Worm (Caenorhabditis elegans): Measurements from ENCODE around the gene T22F3.2.
"Not testable (repeated sequence)": the region's sequence is repeated elsewhere in the genome, so short reads cannot be mapped to it uniquely, and the experiment has no call there.

The T22F3.2 gene

DNA sequence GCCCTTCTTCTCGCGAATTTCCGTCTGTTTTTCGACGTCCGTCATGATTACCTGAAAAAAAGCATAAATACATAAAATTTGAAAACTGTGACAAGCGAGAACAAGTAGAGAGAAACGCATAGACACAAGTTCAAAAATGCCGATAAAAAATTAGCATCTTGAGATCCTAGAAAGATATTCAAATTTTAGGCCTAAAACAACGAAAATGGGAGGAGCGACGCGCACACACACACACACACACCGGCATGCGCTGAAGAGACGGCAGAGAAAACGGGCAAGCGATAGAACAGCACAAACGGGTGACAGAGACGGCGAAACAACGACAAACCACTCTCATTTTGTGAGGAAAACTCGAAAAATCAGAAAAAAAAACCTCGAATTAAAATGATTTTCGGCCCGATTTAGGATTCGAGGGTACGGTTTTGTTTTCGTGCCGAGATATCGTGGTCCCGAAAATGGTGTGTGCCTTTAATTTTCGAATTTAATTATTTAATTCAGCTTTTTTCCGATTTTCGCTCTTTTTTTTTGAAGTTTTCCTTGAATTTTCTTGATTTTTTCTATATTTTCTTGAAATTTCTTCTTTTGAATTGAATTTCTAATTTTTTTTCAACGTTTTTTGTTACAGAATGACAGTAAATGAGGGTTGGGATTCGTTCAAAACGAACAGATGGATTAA lies at the start of gene T22F3.2, which contains the start of gene rpl-11.1:
T22F3.2 (plus strand) TSS at position 626 of the 676 bp plus-strand sequence.
rpl-11.1 (minus strand) TSS at position 51 of the 676 bp plus-strand sequence.
- no peak for TF ChIP-seq dao-5 (tag; optimal IDR thresholded peaks at IDR 0.05)
- no peak for TF ChIP-seq him-1 (tag; optimal IDR thresholded peaks at IDR 0.05)
- no peak for TF ChIP-seq W03F9.2 (tag; optimal IDR thresholded peaks at IDR 0.05)

DNA sequence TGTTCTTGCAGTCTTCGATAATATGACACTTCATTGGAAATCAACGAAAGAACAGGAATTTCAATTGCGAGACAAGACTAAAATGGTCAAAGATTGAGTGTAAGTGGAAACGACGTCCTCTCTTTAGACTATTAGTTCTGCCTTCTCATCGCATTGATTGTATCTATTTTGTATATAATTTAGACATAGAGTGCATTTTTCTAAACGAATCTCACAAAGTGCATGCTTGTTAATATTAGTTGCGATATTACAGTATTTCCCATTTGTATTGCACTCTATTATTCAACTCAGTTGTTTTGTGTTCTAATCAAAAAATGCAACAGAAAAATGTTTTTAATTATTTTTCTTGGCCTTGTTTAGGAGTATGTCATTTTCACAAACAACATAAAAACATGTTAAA lies 48.1 kb upstream of the T22F3.2 start, which contains the start of gene nhr-93:
nhr-93 (minus strand) TSS at position 101 of the 400 bp plus-strand sequence.
- TF ChIP-seq dao-5 (tag; optimal IDR thresholded peaks at IDR 0.05) (no peak), W03F9.2 (tag; optimal IDR thresholded peaks at IDR 0.05) (no peak), him-1 (tag; optimal IDR thresholded peaks at IDR 0.05) (no peak)

DNA sequence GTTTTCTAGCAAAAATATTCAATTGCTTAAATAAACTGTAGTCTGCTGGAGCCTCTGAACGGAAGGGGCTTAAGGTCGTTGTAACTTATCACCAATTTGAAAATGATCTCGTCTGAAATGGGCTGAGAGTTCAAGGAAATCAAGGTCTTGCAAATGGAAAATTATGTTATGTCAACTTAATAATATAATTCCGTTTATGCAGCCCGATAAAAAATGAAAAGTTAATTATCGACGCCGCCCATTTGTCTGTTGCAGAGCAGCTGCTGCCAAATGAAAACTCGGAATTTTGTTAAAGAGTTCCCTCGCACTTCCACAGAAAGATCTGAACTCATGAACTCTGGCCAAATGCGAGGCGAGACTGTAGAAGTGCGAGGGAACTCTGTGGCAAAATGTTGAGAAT lies 45.3 kb upstream of the T22F3.2 start, which contains the start of gene srbc-67:
srbc-67 (minus strand) TSS at position 101 of the 400 bp plus-strand sequence.
- TF ChIP-seq him-1 (tag; optimal IDR thresholded peaks at IDR 0.05) (no peak), dao-5 (tag; optimal IDR thresholded peaks at IDR 0.05) (no peak), W03F9.2 (tag; optimal IDR thresholded peaks at IDR 0.05) (no peak)

DNA sequence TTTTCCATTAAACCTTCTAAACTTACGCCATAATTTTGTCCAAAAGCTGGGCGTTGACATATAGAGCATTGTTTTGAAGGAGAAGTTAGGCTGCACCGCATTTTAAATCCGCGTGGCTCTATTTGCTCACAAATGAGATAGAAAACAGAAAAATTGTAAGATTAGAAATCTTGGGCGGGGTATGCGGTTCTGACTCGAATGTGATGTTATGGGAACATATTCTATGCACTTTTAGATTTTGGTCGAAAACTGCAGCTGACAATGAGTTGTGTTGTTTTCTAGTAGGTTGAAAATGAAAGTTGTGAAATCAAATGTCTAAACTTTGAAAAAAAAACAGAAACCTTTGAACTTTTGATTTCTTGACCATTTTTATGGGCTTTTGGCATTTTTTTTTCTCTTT lies 43.1 kb upstream of the T22F3.2 start, which contains the start of gene nhr-222:
nhr-222 (minus strand) TSS at position 101 of the 400 bp plus-strand sequence.
- TF ChIP-seq him-1 (tag; optimal IDR thresholded peaks at IDR 0.05), result no peak
- no peak for TF ChIP-seq dao-5 (tag; optimal IDR thresholded peaks at IDR 0.05)
- no peak for TF ChIP-seq W03F9.2 (tag; optimal IDR thresholded peaks at IDR 0.05)

DNA sequence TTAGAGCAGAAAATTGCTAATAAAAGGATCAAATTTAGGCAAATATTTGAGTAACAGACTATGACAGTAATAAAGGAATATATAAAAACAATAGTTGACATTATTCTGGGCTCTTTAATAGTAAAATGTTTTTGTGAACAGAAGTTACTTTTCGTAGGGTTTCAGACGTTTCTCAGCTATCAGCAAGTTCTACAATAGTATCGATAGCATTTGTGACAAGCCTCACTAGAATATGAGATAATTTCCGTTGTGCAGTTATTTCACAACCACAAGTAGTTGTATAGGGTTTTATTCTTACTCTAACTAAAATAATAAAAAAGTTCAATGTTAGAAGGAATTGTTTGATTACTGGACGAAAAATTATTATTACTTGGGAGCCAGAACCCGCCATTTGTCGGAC lies 39.9 kb upstream of the T22F3.2 start, which contains the start of gene srbc-68:
srbc-68 (minus strand) TSS at position 101 of the 400 bp plus-strand sequence.
- TF ChIP-seq W03F9.2 (tag; optimal IDR thresholded peaks at IDR 0.05) (no peak), him-1 (tag; optimal IDR thresholded peaks at IDR 0.05) (no peak)

DNA sequence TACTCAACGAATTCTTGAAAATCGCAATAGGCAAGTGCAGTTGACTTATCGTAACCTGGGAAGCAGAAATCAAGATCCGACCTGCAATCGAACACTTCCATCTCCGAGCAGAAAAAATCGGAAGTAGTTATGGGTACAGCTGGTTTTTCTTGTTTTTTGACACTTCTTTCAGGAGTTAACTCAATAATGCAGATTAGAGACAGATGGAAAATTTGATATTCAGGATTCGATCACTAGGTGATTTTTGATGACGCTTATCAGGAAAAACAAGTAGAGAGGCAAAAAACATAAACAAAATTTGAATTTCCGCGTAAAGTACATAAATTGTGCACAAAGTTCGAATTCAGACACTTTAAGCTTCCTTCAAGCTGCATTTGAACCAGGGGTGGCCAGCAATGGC lies 37.6 kb upstream of the T22F3.2 start, which contains the start of gene srw-130:
srw-130 (minus strand) TSS at position 101 of the 400 bp plus-strand sequence.
- TF ChIP-seq W03F9.2 (tag; optimal IDR thresholded peaks at IDR 0.05), result no peak
- no peak for TF ChIP-seq dao-5 (tag; optimal IDR thresholded peaks at IDR 0.05)
- TF ChIP-seq him-1 (tag; optimal IDR thresholded peaks at IDR 0.05), result no peak

DNA sequence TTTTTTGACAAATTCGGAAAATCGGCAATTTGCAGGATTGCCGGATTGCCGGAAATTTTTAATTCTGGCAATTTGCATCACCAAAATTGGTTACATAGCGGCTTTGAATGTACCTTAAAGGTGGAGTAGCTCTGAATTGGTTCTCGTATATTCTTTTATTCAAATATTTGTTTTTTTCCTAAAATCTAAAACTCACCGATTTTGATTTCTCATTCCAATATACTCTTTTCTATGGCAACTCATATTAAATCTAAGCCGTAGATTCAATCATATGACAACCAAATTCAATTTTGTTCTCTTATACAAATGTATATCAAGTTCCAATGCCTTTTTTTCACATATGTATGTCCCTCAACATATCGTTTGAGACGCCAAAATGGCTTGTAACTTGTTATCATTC lies 36.9 kb upstream of the T22F3.2 start, which contains the start of gene sri-21:
sri-21 (plus strand) TSS at position 301 of the 400 bp plus-strand sequence.
- TF ChIP-seq W03F9.2 (tag; optimal IDR thresholded peaks at IDR 0.05) (no peak), dao-5 (tag; optimal IDR thresholded peaks at IDR 0.05) (no peak), him-1 (tag; optimal IDR thresholded peaks at IDR 0.05) (no peak)

DNA sequence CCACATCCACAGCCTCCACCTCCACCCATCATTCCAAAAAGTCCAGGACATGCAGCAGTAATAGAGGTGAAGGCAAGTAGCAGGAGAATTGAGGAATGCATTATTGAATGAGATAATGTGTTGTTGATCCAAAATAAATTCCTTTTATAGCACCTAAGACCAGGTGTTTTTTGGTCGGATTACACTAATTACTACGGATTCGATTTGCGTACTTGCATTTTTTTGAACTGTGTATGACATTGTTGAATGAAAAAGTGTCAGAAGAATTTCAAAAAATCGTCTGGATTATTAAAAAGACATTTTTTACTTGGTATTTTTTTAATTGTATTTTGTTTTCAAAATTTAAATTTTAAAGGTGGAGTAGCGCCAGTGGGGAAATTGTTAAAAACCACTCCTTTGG lies 34.7 kb upstream of the T22F3.2 start, which contains the start of gene grl-28:
grl-28 (minus strand) TSS at position 101 of the 400 bp plus-strand sequence.
- no peak for TF ChIP-seq him-1 (tag; optimal IDR thresholded peaks at IDR 0.05)
- TF ChIP-seq dao-5 (tag; optimal IDR thresholded peaks at IDR 0.05), result no peak
- TF ChIP-seq W03F9.2 (tag; optimal IDR thresholded peaks at IDR 0.05), result no peak

DNA sequence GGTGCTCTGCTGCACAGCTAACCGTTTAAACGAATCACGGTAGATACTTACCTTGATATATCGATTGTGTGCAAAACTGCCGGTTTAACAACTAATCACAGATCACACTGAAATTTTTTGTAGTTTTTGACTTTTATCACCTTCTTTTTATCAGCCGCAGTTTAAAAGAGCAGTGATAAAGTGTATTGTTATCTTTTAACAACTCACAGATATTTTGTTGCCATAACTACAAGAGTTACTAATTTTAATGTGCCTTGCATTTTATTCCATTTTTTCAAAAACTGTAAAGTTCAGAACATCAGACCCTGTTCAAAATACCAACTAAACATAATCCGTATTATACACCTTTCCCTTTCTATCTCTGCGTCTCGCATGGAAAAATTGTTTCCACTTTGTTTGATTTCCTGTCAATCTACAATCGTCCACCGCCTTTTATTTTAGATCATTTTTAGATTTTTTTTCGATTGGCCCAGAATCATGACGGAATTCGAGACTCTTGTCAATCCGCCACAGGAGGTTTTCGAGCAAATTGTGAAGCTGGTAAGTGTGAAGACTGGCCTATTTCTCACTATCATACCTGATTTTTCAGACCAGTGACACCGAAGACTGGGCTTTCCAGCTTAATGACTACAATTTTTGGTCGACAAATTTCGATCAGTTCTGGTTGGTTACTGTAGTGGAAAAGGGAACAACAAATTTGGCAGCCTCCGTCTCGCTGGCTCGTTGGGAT lies 33.5 kb upstream of the T22F3.2 start, which contains the start of gene T24A6.20:
T24A6.20 (plus strand) TSS at position 395 of the 730 bp plus-strand sequence.
- TF ChIP-seq him-1 (tag; optimal IDR thresholded peaks at IDR 0.05), result no peak
- no peak for TF ChIP-seq W03F9.2 (tag; optimal IDR thresholded peaks at IDR 0.05)
- TF ChIP-seq dao-5 (tag; optimal IDR thresholded peaks at IDR 0.05), result no peak

DNA sequence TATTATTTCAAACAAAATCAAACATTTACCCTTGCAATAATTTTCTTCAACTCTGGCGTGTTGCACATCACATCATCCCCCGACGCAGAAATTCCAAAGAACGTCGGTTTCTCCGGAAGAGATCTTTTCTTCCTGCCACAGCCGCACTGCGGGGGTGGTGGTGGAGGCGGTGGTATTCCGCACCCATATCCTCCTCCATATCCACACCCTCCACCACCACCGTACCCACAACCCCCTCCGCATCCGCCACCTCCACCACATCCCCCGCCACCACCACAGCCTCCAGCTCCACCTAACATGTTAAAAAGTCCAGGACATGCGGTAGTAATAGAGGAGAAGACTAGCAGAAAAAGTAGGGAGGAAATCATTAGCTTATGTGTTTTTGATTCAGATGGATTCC lies 31.6 kb upstream of the T22F3.2 start, which contains the start of gene grl-29:
grl-29 (minus strand) TSS at position 368 of the 400 bp plus-strand sequence.
- TF ChIP-seq dao-5 (tag; optimal IDR thresholded peaks at IDR 0.05) (no peak), W03F9.2 (tag; optimal IDR thresholded peaks at IDR 0.05) (no peak), him-1 (tag; optimal IDR thresholded peaks at IDR 0.05) (no peak)

DNA sequence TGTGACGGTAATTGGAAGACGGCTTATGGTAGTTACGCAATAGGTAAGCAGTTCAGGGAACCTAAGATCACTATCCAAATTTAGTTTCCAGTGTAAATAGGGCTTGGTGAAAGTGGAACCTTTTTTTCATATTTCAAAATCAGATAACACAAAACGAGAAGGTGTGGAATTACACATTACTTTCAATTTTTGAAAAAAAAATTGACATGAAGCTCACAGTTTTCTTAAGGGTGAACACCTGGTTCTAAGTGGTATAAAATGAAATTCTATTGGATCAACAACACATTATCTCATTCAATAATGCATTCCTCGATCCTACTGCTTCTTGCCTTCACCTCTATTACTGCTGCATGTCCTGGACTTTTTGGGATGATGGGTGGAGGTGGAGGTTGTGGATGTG lies 30.5 kb upstream of the T22F3.2 start, which contains the start of gene grl-30:
grl-30 (plus strand) TSS at position 301 of the 400 bp plus-strand sequence.
- TF ChIP-seq W03F9.2 (tag; optimal IDR thresholded peaks at IDR 0.05) (no peak), dao-5 (tag; optimal IDR thresholded peaks at IDR 0.05) (no peak), him-1 (tag; optimal IDR thresholded peaks at IDR 0.05) (no peak)

DNA sequence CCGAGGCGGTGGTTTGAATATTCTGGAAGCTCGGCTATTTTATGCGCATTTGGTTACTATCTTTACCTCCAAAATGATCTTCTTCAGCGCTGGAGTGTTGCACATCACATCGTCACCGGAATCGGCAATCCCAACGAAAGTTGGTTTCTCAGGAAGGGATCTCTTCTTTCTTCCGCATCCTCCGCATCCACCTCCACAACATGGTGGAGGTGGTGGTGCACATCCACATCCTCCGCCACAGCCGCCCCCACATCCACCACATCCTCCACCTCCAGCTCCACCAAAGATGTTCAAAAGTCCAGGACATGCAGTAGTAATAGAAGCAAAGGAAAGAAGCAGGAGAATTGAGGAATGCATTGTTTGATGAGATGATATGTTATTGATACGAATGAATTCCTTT lies 29.0 kb upstream of the T22F3.2 start, which contains the start of gene grl-31:
grl-31 (minus strand) TSS at position 357 of the 400 bp plus-strand sequence.
- TF ChIP-seq W03F9.2 (tag; optimal IDR thresholded peaks at IDR 0.05) (no peak), him-1 (tag; optimal IDR thresholded peaks at IDR 0.05) (no peak), dao-5 (tag; optimal IDR thresholded peaks at IDR 0.05) (no peak)

DNA sequence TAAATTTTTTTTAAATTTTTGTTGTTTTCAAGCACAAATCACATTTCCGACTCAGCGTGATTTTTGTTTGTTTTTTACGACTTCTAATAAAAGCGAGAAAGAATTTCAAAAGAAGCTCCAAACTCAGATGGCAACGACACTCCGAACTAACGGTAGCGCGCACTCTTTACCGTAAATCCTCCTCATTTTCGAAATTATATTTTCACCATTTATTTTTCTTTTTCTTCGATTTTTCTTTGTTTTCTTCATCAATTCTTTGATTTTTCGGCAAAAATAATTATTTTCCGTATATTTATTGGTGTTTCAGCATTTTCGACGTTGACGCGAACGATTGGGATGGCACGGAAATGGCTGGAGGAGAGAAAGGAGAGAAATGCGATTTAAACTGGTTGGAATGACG lies 27.7 kb upstream of the T22F3.2 start, which contains the start of gene T24A6.1:
T24A6.1 (plus strand) TSS at position 301 of the 400 bp plus-strand sequence.
- TF ChIP-seq W03F9.2, dao-5, him-1 (tag; optimal IDR thresholded peaks at IDR 0.05): not testable (repeated sequence)

All from whole organism, L4/young adult.